Worm (Caenorhabditis elegans) whole organism, L1 larva: ENCODE results near the gene F10E7.6.

Source experiments
- C04F5.9 ChIP-seq: sonication (generic microtip); optimal IDR thresholded peaks from 2 replicates; lab custom pipeline; 2016; ENCODE audit warnings: missing genetic modification characterization, missing compliant biosample characterization
- C16A3.4 ChIP-seq: fragments of 150-350 bp; optimal IDR thresholded peaks from 2 replicates; lab custom pipeline; 2014; ENCODE audit warnings: missing biosample characterization, missing genetic modification characterization
- aly-2 ChIP-seq: fragments of 150-350 bp; optimal IDR thresholded peaks from 2 replicates; lab custom pipeline; 2014; ENCODE audit warnings: missing biosample characterization, missing genetic modification characterization
- ama-1 ChIP-seq: fragments of 150-350 bp; optimal IDR thresholded peaks from 2 replicates; lab custom pipeline; 2014
- blmp-1 ChIP-seq: fragments of 150-350 bp; optimal IDR thresholded peaks from 2 replicates; lab custom pipeline; 2014; ENCODE audit warnings: missing biosample characterization, missing genetic modification characterization
- ceh-63 ChIP-seq: fragments of 200-800 bp; sonication (Bioruptor generic); optimal IDR thresholded peaks from 2 replicates; lab custom pipeline; 2018; ENCODE audit warnings: mild to moderate bottlenecking, missing genetic modification characterization, missing compliant biosample characterization
- ceh-8 ChIP-seq: fragments of 200-800 bp; sonication (Bioruptor generic); optimal IDR thresholded peaks from 2 replicates; lab custom pipeline; 2018; ENCODE audit warnings: mild to moderate bottlenecking, missing genetic modification characterization, moderate library complexity, missing compliant biosample characterization
- dsc-1 ChIP-seq: sonication (generic microtip); optimal IDR thresholded peaks from 2 replicates; lab custom pipeline; 2016; ENCODE audit warnings: mild to moderate bottlenecking, missing genetic modification characterization, missing compliant biosample characterization
- efl-3 ChIP-seq: fragments of 200-800 bp; sonication (Bioruptor generic); optimal IDR thresholded peaks from 2 replicates; lab custom pipeline; 2018; ENCODE audit warnings: mild to moderate bottlenecking, missing genetic modification characterization, missing compliant biosample characterization
- egl-13 ChIP-seq: sonication (generic microtip); optimal IDR thresholded peaks from 2 replicates; lab custom pipeline; 2016; ENCODE audit warnings: missing genotype, missing genetic modification reagents, missing genetic modification characterization, missing compliant biosample characterization
- elt-2 ChIP-seq: sonication (generic microtip); optimal IDR thresholded peaks from 2 replicates; lab custom pipeline; 2016; ENCODE audit warnings: missing genetic modification characterization, mild to moderate bottlenecking, inconsistent platforms, missing compliant biosample characterization, missing genetic modification reagents
- elt-3 ChIP-seq, 6 experiments: fragments of 150-350 bp in 1 of 6; sonication (generic microtip); optimal IDR thresholded peaks; 2 replicates each; lab custom pipeline; 2017 to 2018; ENCODE audit warnings: missing biosample characterization in 6 of 6, missing genetic modification characterization in 6 of 6, inconsistent platforms in 1 of 6
- fkh-10 ChIP-seq: sonication (generic microtip); optimal IDR thresholded peaks from 2 replicates; lab custom pipeline; 2017; ENCODE audit warnings: missing biosample characterization, missing genetic modification reagents, missing genetic modification characterization
- fkh-8 ChIP-seq: sonication (generic microtip); optimal IDR thresholded peaks from 2 replicates; lab custom pipeline; 2016; ENCODE audit warnings: mild to moderate bottlenecking, missing genetic modification characterization, missing compliant biosample characterization
- fos-1 ChIP-seq: fragments of 150-350 bp; optimal IDR thresholded peaks from 2 replicates; lab custom pipeline; 2014; ENCODE audit warnings: missing biosample characterization, missing genetic modification characterization
- grh-1 ChIP-seq: fragments of 200-800 bp; sonication (Bioruptor generic); IDR thresholded peaks from 2 replicates; pipeline ENCODE4 v1.3.6; 2022; ENCODE audit warnings: missing genetic modification reagents, missing genetic modification characterization, missing compliant biosample characterization
- hlh-4 ChIP-seq: sonication (generic microtip); optimal IDR thresholded peaks from 2 replicates; lab custom pipeline; 2016; ENCODE audit warnings: mild to moderate bottlenecking, missing genetic modification characterization, missing compliant biosample characterization
- hpl-2 ChIP-seq: fragments of 150-350 bp; optimal IDR thresholded peaks from 2 replicates; lab custom pipeline; 2014; ENCODE audit warnings: missing biosample characterization, missing genetic modification reagents, missing genetic modification characterization
- lin-13 ChIP-seq: fragments of 150-350 bp; optimal IDR thresholded peaks from 2 replicates; lab custom pipeline; 2014; ENCODE audit warnings: missing biosample characterization, missing genetic modification reagents, missing genetic modification characterization
- lin-14 ChIP-seq: fragments of 200-800 bp; sonication (Bioruptor generic); optimal IDR thresholded peaks from 2 replicates; lab custom pipeline; 2018; ENCODE audit warnings: mild to moderate bottlenecking, missing genetic modification characterization, moderate library complexity, missing compliant biosample characterization
- lin-35 ChIP-seq, 2 experiments: fragments of 150-350 bp; optimal IDR thresholded peaks; 2 replicates each; lab custom pipeline; 2014; ENCODE audit warnings: missing biosample characterization in 2 of 2, missing genetic modification characterization in 2 of 2, missing genetic modification reagents in 2 of 2
- lin-39 ChIP-seq: fragments of 150-350 bp; optimal IDR thresholded peaks from 2 replicates; lab custom pipeline; 2014; ENCODE audit warnings: missing biosample characterization, missing genetic modification reagents, missing genetic modification characterization
- lsy-2 ChIP-seq, 2 experiments: fragments of 150-350 bp; optimal IDR thresholded peaks; 2 replicates each; lab custom pipeline; 2014; ENCODE audit warnings: missing biosample characterization in 2 of 2, missing genetic modification characterization in 2 of 2
- mab-9 ChIP-seq: fragments of 200-800 bp; sonication (Bioruptor generic); IDR thresholded peaks from 2 replicates; pipeline ENCODE4 v1.3.6; 2022; ENCODE audit warnings: missing genetic modification reagents, missing genetic modification characterization, missing compliant biosample characterization
- mef-2 ChIP-seq: fragments of 150-350 bp; optimal IDR thresholded peaks from 2 replicates; lab custom pipeline; 2014; ENCODE audit warnings: missing biosample characterization, missing genetic modification characterization
- nhr-20 ChIP-seq: sonication (generic microtip); optimal IDR thresholded peaks from 2 replicates; lab custom pipeline; 2016; ENCODE audit warnings: mild to moderate bottlenecking, missing genetic modification characterization, missing compliant biosample characterization
- nhr-28 ChIP-seq: fragments of 150-350 bp; optimal IDR thresholded peaks from 2 replicates; lab custom pipeline; 2014; ENCODE audit warnings: missing biosample characterization, missing genetic modification characterization
- nhr-71 ChIP-seq: sonication (generic microtip); optimal IDR thresholded peaks from 2 replicates; lab custom pipeline; 2016; ENCODE audit warnings: mild to moderate bottlenecking, missing genetic modification characterization, moderate library complexity, missing compliant biosample characterization
- nhr-77 ChIP-seq: fragments of 150-350 bp; optimal IDR thresholded peaks from 2 replicates; lab custom pipeline; 2014; ENCODE audit warnings: missing biosample characterization, missing genetic modification characterization
- nhr-85 ChIP-seq: sonication (generic microtip); peaks from one replicate; lab custom pipeline; 2016; ENCODE audit warnings: missing genetic modification characterization, inconsistent platforms, missing compliant biosample characterization
- nhr-90 ChIP-seq: sonication (generic microtip); optimal IDR thresholded peaks from 2 replicates; lab custom pipeline; 2016; ENCODE audit warnings: mild to moderate bottlenecking, missing genetic modification characterization, missing compliant biosample characterization; ENCODE audit not compliant: poor library complexity
- pag-3 ChIP-seq: sonication (generic microtip); optimal IDR thresholded peaks from 2 replicates; lab custom pipeline; 2017; ENCODE audit warnings: missing genetic modification characterization, mild to moderate bottlenecking, missing compliant biosample characterization, antibody characterized with exemption, borderline replicate concordance; ENCODE audit not compliant: insufficient read depth
- skn-1 ChIP-seq: fragments of 150-350 bp; optimal IDR thresholded peaks from 2 replicates; lab custom pipeline; 2014; ENCODE audit warnings: missing biosample characterization, missing genetic modification characterization
- snu-23 ChIP-seq: sonication (generic microtip); optimal IDR thresholded peaks from 2 replicates; lab custom pipeline; 2016; ENCODE audit warnings: missing genetic modification characterization, missing compliant biosample characterization
- sptf-1 ChIP-seq: fragments of 150-350 bp; optimal IDR thresholded peaks from 2 replicates; lab custom pipeline; 2014; ENCODE audit warnings: missing biosample characterization, missing genetic modification characterization
- ztf-11 ChIP-seq, 2 experiments: sonication (generic microtip); optimal IDR thresholded peaks; 2 replicates each; lab custom pipeline; 2016 to 2017; ENCODE audit warnings: missing genetic modification characterization in 2 of 2, missing biosample characterization in 1 of 2, missing compliant biosample characterization in 1 of 2
- ztf-4 ChIP-seq: fragments of 150-350 bp; optimal IDR thresholded peaks from 2 replicates; lab custom pipeline; 2014; ENCODE audit warnings: missing biosample characterization, missing genetic modification characterization

Gene F10E7.6

ce11 chrII:7157415-7157814 lies 44.5 kb downstream of the F10E7.6 start:
- peak; percentile 55 for TF ChIP-seq nhr-20 (tag; lab: Kevin White, UChicago)
- peak; percentile 4 for TF ChIP-seq C16A3.4 (tag; lab: Kevin White, UChicago)
- TF ChIP-seq nhr-90 (tag; lab: Kevin White, UChicago): peak; percentile 19
- peak; percentile 40 for TF ChIP-seq lin-14 (GFP tag; lab: Kevin White, UChicago)
- peak in 1 of 2 experiments; percentile 8 for TF ChIP-seq lsy-2 (tag; optimal IDR thresholded peaks at IDR 0.05; lab: Kevin White, UChicago)
- TF ChIP-seq ztf-11 (tag; optimal IDR thresholded peaks at IDR 0.05; lab: Kevin White, UChicago): no peak
- no peak for TF ChIP-seq nhr-28 (tag; lab: Kevin White, UChicago)
- TF ChIP-seq nhr-85: peak; percentile 61
- TF ChIP-seq hlh-4 (tag; lab: Kevin White, UChicago): no peak
- peak; percentile 33 for TF ChIP-seq nhr-71
- no peak for TF ChIP-seq ceh-8
- TF ChIP-seq hpl-2 (GFP tag; lab: Kevin White, UChicago): no peak
- TF ChIP-seq ceh-63 (GFP tag; lab: Kevin White, UChicago): no peak
- TF ChIP-seq skn-1 (tag; lab: Kevin White, UChicago): no peak
- no peak for TF ChIP-seq C04F5.9 (tag; lab: Kevin White, UChicago)
- no peak for TF ChIP-seq aly-2
- peak; percentile 15 for TF ChIP-seq blmp-1 (tag; lab: Kevin White, UChicago)
- TF ChIP-seq lin-35 (GFP tag; optimal IDR thresholded peaks at IDR 0.05; lab: Kevin White, UChicago): peak in 1 of 2 experiments; percentile 50
- no peak for TF ChIP-seq fkh-8
- TF ChIP-seq fkh-10: no peak
- TF ChIP-seq sptf-1 (tag; lab: Kevin White, UChicago): no peak
- TF ChIP-seq mef-2 (tag; lab: Kevin White, UChicago): no peak
- TF ChIP-seq pag-3: no peak
- TF ChIP-seq lin-13 (GFP tag; lab: Kevin White, UChicago): no peak
- TF ChIP-seq mab-9 (GFP tag; lab: Robert Waterston, UW): no peak
- no peak for TF ChIP-seq efl-3
- peak in 2 of 6 experiments; percentile 18 to 59 for TF ChIP-seq elt-3 (tag; optimal IDR thresholded peaks at IDR 0.05; lab: Kevin White, UChicago)
- no peak for TF ChIP-seq egl-13
- peak; percentile 83 for TF ChIP-seq elt-2 (tag; lab: Kevin White, UChicago)
- TF ChIP-seq dsc-1 (tag; lab: Kevin White, UChicago): no peak
- no peak for TF ChIP-seq fos-1 (tag; lab: Kevin White, UChicago)
- no peak for TF ChIP-seq lin-39
- no peak for TF ChIP-seq grh-1
- TF ChIP-seq ama-1 (lab: Kevin White, UChicago): no peak
- peak; percentile 20 for TF ChIP-seq snu-23
- no peak for TF ChIP-seq ztf-4

- TF ChIP-seq C16A3.4 (tag; lab: Kevin White, UChicago) (no peak), nhr-77 (tag; lab: Kevin White, UChicago) (no peak), sptf-1 (tag; lab: Kevin White, UChicago) (no peak)
Observed at ce11 chrII:7161512-7161911, 48.6 kb downstream of the F10E7.6 start, which contains the start of gene C27H5.12. Gene C27H5.12, minus strand, starts transcription at chrII:7161612.
